Worm (Caenorhabditis elegans) whole organism, midembryonic: Measurements from ENCODE around the gene set-20.

ENCODE experiments used
- T22C8.4 ChIP-seq: fragments of 200-800 bp; sonication (Bioruptor generic); IDR thresholded peaks from 2 replicates; pipeline ENCODE4 v1.3.6; 2022; ENCODE audit warnings: missing genetic modification characterization, missing compliant biosample characterization
- cog-1 ChIP-seq: sonication (generic microtip); optimal IDR thresholded peaks from 2 replicates; lab custom pipeline; 2016; ENCODE audit warnings: missing genetic modification characterization, missing compliant biosample characterization
- flt-1 ChIP-seq: fragments of 200-800 bp; sonication (Bioruptor generic); IDR thresholded peaks from 2 replicates; pipeline ENCODE4 v1.3.6; 2022; ENCODE audit warnings: missing genetic modification characterization, missing compliant biosample characterization
- klf-2 ChIP-seq: fragments of 200-800 bp; sonication (Bioruptor generic); conservative IDR thresholded peaks from 2 replicates; pipeline ENCODE4 v1.3.6; 2022; ENCODE audit warnings: missing genetic modification reagents, missing genetic modification characterization, missing compliant biosample characterization
- med-1 ChIP-seq: sonication (generic microtip); optimal IDR thresholded peaks from 2 replicates; lab custom pipeline; 2017; ENCODE audit warnings: missing genetic modification characterization, mild to moderate bottlenecking, missing compliant biosample characterization, antibody characterized with exemption, missing genetic modification reagents; ENCODE audit not compliant: insufficient read depth
- ref-1 ChIP-seq: fragments of 200-800 bp; sonication (Bioruptor generic); conservative IDR thresholded peaks from 2 replicates; pipeline ENCODE4 v1.3.6; 2022; ENCODE audit warnings: missing genetic modification reagents, missing genetic modification characterization, missing compliant biosample characterization
- tab-1 ChIP-seq: fragments of 200-800 bp; sonication (Bioruptor generic); IDR thresholded peaks from 2 replicates; pipeline ENCODE4 v1.3.6; 2022; ENCODE audit warnings: missing genetic modification characterization, missing compliant biosample characterization
- ztf-23 ChIP-seq: fragments of 200-800 bp; sonication (Bioruptor generic); IDR thresholded peaks from 2 replicates; pipeline ENCODE4 v1.3.6; 2022; ENCODE audit warnings: missing genetic modification reagents, missing genetic modification characterization, missing compliant biosample characterization
- ztf-29 ChIP-seq: fragments of 200-800 bp; sonication (Bioruptor generic); IDR thresholded peaks from 2 replicates; pipeline ENCODE4 v1.3.6; 2022; ENCODE audit warnings: missing genetic modification reagents, missing genetic modification characterization, missing compliant biosample characterization

set-20 gene

ce11 chrX:5655601-5656000 is 30.4 kb downstream of the set-20 start:
- no peak for TF ChIP-seq T22C8.4 (GFP tag; lab: Robert Waterston, UW)
- no peak for TF ChIP-seq ref-1 (GFP tag; lab: Robert Waterston, UW)
- no peak for TF ChIP-seq klf-2 (GFP tag; lab: Robert Waterston, UW)
- TF ChIP-seq flt-1 (GFP tag; lab: Robert Waterston, UW), result no peak
- TF ChIP-seq med-1 (GFP tag; lab: Kevin White, UChicago), result no peak
- no peak for TF ChIP-seq cog-1
- no peak for TF ChIP-seq ztf-29
- no peak for TF ChIP-seq ztf-23 (GFP tag; lab: Robert Waterston, UW)
- TF ChIP-seq tab-1 (GFP tag; lab: Robert Waterston, UW), result no peak

- no peak for TF ChIP-seq tab-1 (GFP tag; lab: Robert Waterston, UW)
- no peak for TF ChIP-seq ztf-23 (GFP tag; lab: Robert Waterston, UW)
- TF ChIP-seq med-1 (GFP tag; lab: Kevin White, UChicago), result no peak
- no peak for TF ChIP-seq flt-1 (GFP tag; lab: Robert Waterston, UW)
- TF ChIP-seq cog-1, result no peak
- no peak for TF ChIP-seq ztf-29
- no peak for TF ChIP-seq klf-2 (GFP tag; lab: Robert Waterston, UW)
- no peak for TF ChIP-seq ref-1 (GFP tag; lab: Robert Waterston, UW)
- no peak for TF ChIP-seq T22C8.4 (GFP tag; lab: Robert Waterston, UW)
Measured at ce11 chrX:5653813-5654212, 32.1 kb downstream of the set-20 start, which contains the start of gene T22B7.7. T22B7.7 (minus strand) TSS chrX:5654074.

ce11 chrX:5647884-5648283 is 38.1 kb downstream of the set-20 start, which contains the start of gene srv-7:
srv-7 (minus strand) TSS chrX:5647984.
- TF ChIP-seq ztf-29 (no peak), klf-2 (GFP tag; lab: Robert Waterston, UW) (no peak), ref-1 (GFP tag; lab: Robert Waterston, UW) (no peak), T22C8.4 (GFP tag; lab: Robert Waterston, UW) (no peak), cog-1 (no peak), tab-1 (GFP tag; lab: Robert Waterston, UW) (no peak)

- TF ChIP-seq flt-1 (GFP tag; lab: Robert Waterston, UW), result no peak
- TF ChIP-seq T22C8.4 (GFP tag; lab: Robert Waterston, UW), result no peak
- no peak for TF ChIP-seq klf-2 (GFP tag; lab: Robert Waterston, UW)
- no peak for TF ChIP-seq ztf-29
- no peak for TF ChIP-seq cog-1
- TF ChIP-seq ref-1 (GFP tag; lab: Robert Waterston, UW), result no peak
- TF ChIP-seq ztf-23 (GFP tag; lab: Robert Waterston, UW), result no peak
- TF ChIP-seq tab-1 (GFP tag; lab: Robert Waterston, UW), result no peak
- no peak for TF ChIP-seq med-1 (GFP tag; lab: Kevin White, UChicago)
Measured at ce11 chrX:5646951-5647423, 39.0 kb downstream of the set-20 start, which contains the start of gene T22B7.3. T22B7.3 (plus strand) TSS chrX:5647373.

- TF ChIP-seq tab-1 (GFP tag; lab: Robert Waterston, UW) (no peak), ref-1 (GFP tag; lab: Robert Waterston, UW) (no peak), flt-1 (GFP tag; lab: Robert Waterston, UW) (no peak), T22C8.4 (GFP tag; lab: Robert Waterston, UW) (no peak), klf-2 (GFP tag; lab: Robert Waterston, UW) (no peak), ztf-23 (GFP tag; lab: Robert Waterston, UW) (no peak)
Measured at ce11 chrX:5645606-5646005, 40.4 kb downstream of the set-20 start.

ce11 chrX:5644112-5644511 is 41.8 kb downstream of the set-20 start:
- no peak for TF ChIP-seq cog-1
- TF ChIP-seq tab-1 (GFP tag; lab: Robert Waterston, UW), result no peak
- TF ChIP-seq T22C8.4 (GFP tag; lab: Robert Waterston, UW), result no peak
- TF ChIP-seq klf-2 (GFP tag; lab: Robert Waterston, UW), result no peak
- TF ChIP-seq flt-1 (GFP tag; lab: Robert Waterston, UW), result no peak
- no peak for TF ChIP-seq med-1 (GFP tag; lab: Kevin White, UChicago)
- TF ChIP-seq ref-1 (GFP tag; lab: Robert Waterston, UW), result no peak

ce11 chrX:5641315-5641714 is 44.6 kb downstream of the set-20 start, which contains the start of gene T22B7.4:
T22B7.4 (minus strand) TSS chrX:5641415.
- no peak for TF ChIP-seq T22C8.4 (GFP tag; lab: Robert Waterston, UW)
- no peak for TF ChIP-seq cog-1
- TF ChIP-seq ztf-29, result no peak
- no peak for TF ChIP-seq ref-1 (GFP tag; lab: Robert Waterston, UW)
- TF ChIP-seq ztf-23 (GFP tag; lab: Robert Waterston, UW), result no peak
- no peak for TF ChIP-seq tab-1 (GFP tag; lab: Robert Waterston, UW)
- TF ChIP-seq med-1 (GFP tag; lab: Kevin White, UChicago), result no peak
- no peak for TF ChIP-seq klf-2 (GFP tag; lab: Robert Waterston, UW)
- no peak for TF ChIP-seq flt-1 (GFP tag; lab: Robert Waterston, UW)

- no peak for TF ChIP-seq flt-1 (GFP tag; lab: Robert Waterston, UW)
- no peak for TF ChIP-seq tab-1 (GFP tag; lab: Robert Waterston, UW)
- no peak for TF ChIP-seq T22C8.4 (GFP tag; lab: Robert Waterston, UW)
- no peak for TF ChIP-seq cog-1
- no peak for TF ChIP-seq med-1 (GFP tag; lab: Kevin White, UChicago)
- no peak for TF ChIP-seq ztf-23 (GFP tag; lab: Robert Waterston, UW)
- TF ChIP-seq ztf-29, result no peak
- TF ChIP-seq klf-2 (GFP tag; lab: Robert Waterston, UW), result no peak
- TF ChIP-seq ref-1 (GFP tag; lab: Robert Waterston, UW), result no peak
Measured at ce11 chrX:5639562-5639961, 46.4 kb downstream of the set-20 start.

- TF ChIP-seq T22C8.4 (GFP tag; lab: Robert Waterston, UW), result no peak
Measured at ce11 chrX:5631626-5632025, 54.3 kb downstream of the set-20 start, which contains the start of gene T22B7.8. T22B7.8 (plus strand) TSS chrX:5631926.

- TF ChIP-seq tab-1 (GFP tag; lab: Robert Waterston, UW), result no peak
- no peak for TF ChIP-seq med-1 (GFP tag; lab: Kevin White, UChicago)
- TF ChIP-seq T22C8.4 (GFP tag; lab: Robert Waterston, UW), result no peak
- TF ChIP-seq ztf-23 (GFP tag; lab: Robert Waterston, UW), result no peak
- no peak for TF ChIP-seq cog-1
- TF ChIP-seq ref-1 (GFP tag; lab: Robert Waterston, UW), result no peak
- no peak for TF ChIP-seq flt-1 (GFP tag; lab: Robert Waterston, UW)
- TF ChIP-seq klf-2 (GFP tag; lab: Robert Waterston, UW), result no peak
- TF ChIP-seq ztf-29, result no peak
Measured at ce11 chrX:5631008-5631407, 55.0 kb downstream of the set-20 start.
